Worm (Caenorhabditis elegans) whole organism, L4 larva: ENCODE measurements around the gene W06A7.4.

Source experiments
- D1046.2 ChIP-seq: fragments of 200-800 bp; sonication (Bioruptor generic); IDR thresholded peaks from 2 replicates; pipeline ENCODE4 v1.3.6; 2022; ENCODE audit warnings: missing genetic modification characterization, missing compliant biosample characterization
- F26F4.8 ChIP-seq: fragments of 200-800 bp; sonication (Bioruptor generic); conservative IDR thresholded peaks from 2 replicates; pipeline ENCODE4 v1.3.6; 2022; ENCODE audit warnings: missing genetic modification characterization, missing compliant biosample characterization
- Y48G9A.11 ChIP-seq: fragments of 200-800 bp; sonication (Bioruptor generic); IDR thresholded peaks from 2 replicates; pipeline ENCODE4 v1.3.6; 2022; ENCODE audit warnings: missing genetic modification reagents, missing genetic modification characterization, missing compliant biosample characterization
- Y75B8A.6 ChIP-seq: fragments of 200-800 bp; sonication (Bioruptor generic); IDR thresholded peaks from 2 replicates; pipeline ENCODE4 v1.3.6; 2022; ENCODE audit warnings: missing genetic modification reagents, missing genetic modification characterization, missing compliant biosample characterization
- ZK337.2 ChIP-seq: fragments of 200-800 bp; sonication (Bioruptor generic); IDR thresholded peaks from 2 replicates; pipeline ENCODE4 v1.3.6; 2022; ENCODE audit warnings: missing genetic modification reagents, missing genetic modification characterization, missing compliant biosample characterization
- aha-1 ChIP-seq: fragments of 150-350 bp; peaks from one replicate; lab custom pipeline; 2014; ENCODE audit warnings: missing biosample characterization, missing genetic modification characterization
- arid-1 ChIP-seq: fragments of 200-800 bp; sonication (Bioruptor generic); conservative IDR thresholded peaks from 2 replicates; pipeline ENCODE4 v1.3.6; 2022; ENCODE audit warnings: missing genetic modification reagents, missing genetic modification characterization, missing compliant biosample characterization
- attf-4 ChIP-seq: sonication (generic microtip); optimal IDR thresholded peaks from 3 replicates; lab custom pipeline; 2017; ENCODE audit warnings: missing biosample characterization, missing genetic modification characterization
- ceh-20 ChIP-seq: fragments of 200-800 bp; sonication (Bioruptor generic); IDR thresholded peaks from 2 replicates; pipeline ENCODE4 v1.3.6; 2022; ENCODE audit warnings: missing genetic modification reagents, missing genetic modification characterization, missing compliant biosample characterization
- ceh-32 ChIP-seq: sonication (generic microtip); optimal IDR thresholded peaks from 2 replicates; lab custom pipeline; 2016; ENCODE audit warnings: mild to moderate bottlenecking, missing genetic modification characterization, missing compliant biosample characterization; ENCODE audit not compliant: poor library complexity
- ceh-44 ChIP-seq: fragments of 200-800 bp; sonication (Bioruptor generic); IDR thresholded peaks from 2 replicates; pipeline ENCODE4 v1.3.6; 2022; ENCODE audit warnings: missing genetic modification reagents, missing genetic modification characterization, missing compliant biosample characterization
- ceh-62 ChIP-seq: sonication (generic microtip); optimal IDR thresholded peaks from 2 replicates; lab custom pipeline; 2017; ENCODE audit warnings: missing biosample characterization, missing genetic modification characterization
- ceh-82 ChIP-seq: sonication (generic microtip); optimal IDR thresholded peaks from 2 replicates; lab custom pipeline; 2017; ENCODE audit warnings: missing biosample characterization, missing genetic modification characterization
- ctbp-1 ChIP-seq: fragments of 200-800 bp; sonication (Bioruptor generic); IDR thresholded peaks from 2 replicates; pipeline ENCODE4 v1.3.6; 2022; ENCODE audit warnings: missing genetic modification reagents, missing genetic modification characterization, missing compliant biosample characterization
- daf-16 ChIP-seq, 3 experiments: sonication (generic microtip); optimal IDR thresholded peaks; 2 replicates each; lab custom pipeline; 2016 to 2017; ENCODE audit warnings: missing genetic modification characterization in 3 of 3, missing genetic modification reagents in 3 of 3, mild to moderate bottlenecking in 2 of 3, missing compliant biosample characterization in 2 of 3, missing biosample characterization in 1 of 3, moderate library complexity in 1 of 3
- daf-8 ChIP-seq: fragments of 200-800 bp; sonication (Bioruptor generic); IDR thresholded peaks from 2 replicates; pipeline ENCODE4 v1.3.6; 2022; ENCODE audit warnings: missing genetic modification characterization, missing compliant biosample characterization
- dmd-6 ChIP-seq: fragments of 200-800 bp; sonication (Bioruptor generic); IDR thresholded peaks from 2 replicates; pipeline ENCODE4 v1.3.6; 2022; ENCODE audit warnings: missing genetic modification reagents, missing genetic modification characterization, missing compliant biosample characterization
- dmd-9 ChIP-seq: fragments of 200-800 bp; sonication (Bioruptor generic); IDR thresholded peaks from 2 replicates; pipeline ENCODE4 v1.3.6; 2022; ENCODE audit warnings: missing genetic modification reagents, missing genetic modification characterization, missing compliant biosample characterization
- dpl-1 ChIP-seq: fragments of 150-350 bp; optimal IDR thresholded peaks from 2 replicates; lab custom pipeline; 2014; ENCODE audit warnings: missing biosample characterization, missing genetic modification reagents, missing genetic modification characterization
- duxl-1 ChIP-seq: sonication (generic microtip); optimal IDR thresholded peaks from 2 replicates; lab custom pipeline; 2016; ENCODE audit warnings: mild to moderate bottlenecking, missing genetic modification characterization, moderate library complexity, missing compliant biosample characterization; ENCODE audit not compliant: poor library complexity
- egl-43 ChIP-seq: fragments of 200-800 bp; sonication (Bioruptor generic); IDR thresholded peaks from 2 replicates; pipeline ENCODE4 v1.3.6; 2022; ENCODE audit warnings: missing genetic modification reagents, missing genetic modification characterization, missing compliant biosample characterization
- gei-8 ChIP-seq: fragments of 200-800 bp; sonication (Bioruptor generic); optimal IDR thresholded peaks from 2 replicates; lab custom pipeline; 2018; ENCODE audit warnings: mild to moderate bottlenecking, missing genetic modification characterization, missing compliant biosample characterization
- lim-7 ChIP-seq: fragments of 200-800 bp; sonication (Bioruptor generic); IDR thresholded peaks from 2 replicates; pipeline ENCODE4 v1.3.6; 2022; ENCODE audit warnings: missing genetic modification characterization, missing compliant biosample characterization
- lin-1 ChIP-seq: fragments of 200-800 bp; sonication (Bioruptor generic); IDR thresholded peaks from 2 replicates; pipeline ENCODE4 v1.3.6; 2022; ENCODE audit warnings: missing genetic modification reagents, missing genetic modification characterization, missing compliant biosample characterization
- lin-15B ChIP-seq: fragments of 150-350 bp; sonication (generic microtip); optimal IDR thresholded peaks from 3 replicates; lab custom pipeline; 2014; ENCODE audit warnings: missing biosample characterization, missing genetic modification characterization
- lin-29 ChIP-seq: fragments of 200-800 bp; sonication (Bioruptor generic); IDR thresholded peaks from 2 replicates; pipeline ENCODE4 v1.3.6; 2022; ENCODE audit warnings: missing genetic modification reagents, missing genetic modification characterization, missing compliant biosample characterization
- lir-3 ChIP-seq: sonication (generic microtip); optimal IDR thresholded peaks from 2 replicates; lab custom pipeline; 2016; ENCODE audit warnings: mild to moderate bottlenecking, missing genetic modification characterization, missing compliant biosample characterization
- madf-5 ChIP-seq, 2 experiments: fragments of 200-800 bp; sonication (Bioruptor generic); IDR thresholded peaks; 2 replicates each; pipeline ENCODE4 v1.3.6; 2022; ENCODE audit warnings: missing compliant biosample characterization in 2 of 2, missing genetic modification characterization in 2 of 2
- madf-9 ChIP-seq: fragments of 200-800 bp; sonication (Bioruptor generic); conservative IDR thresholded peaks from 2 replicates; pipeline ENCODE4 v1.3.6; 2022; ENCODE audit warnings: missing genetic modification reagents, missing genetic modification characterization, missing compliant biosample characterization
- mxl-2 ChIP-seq: fragments of 200-800 bp; sonication (Bioruptor generic); conservative IDR thresholded peaks from 2 replicates; pipeline ENCODE4 v1.3.6; 2022; ENCODE audit warnings: missing genetic modification reagents, missing genetic modification characterization, missing compliant biosample characterization
- mxl-3 ChIP-seq: fragments of 200-800 bp; sonication (Bioruptor generic); optimal IDR thresholded peaks from 2 replicates; lab custom pipeline; 2018; ENCODE audit warnings: mild to moderate bottlenecking, missing genetic modification characterization, missing compliant biosample characterization
- nhr-10 ChIP-seq: fragments of 150-350 bp; optimal IDR thresholded peaks from 2 replicates; lab custom pipeline; 2014; ENCODE audit warnings: missing biosample characterization, missing genetic modification characterization
- nhr-25 ChIP-seq: sonication (generic microtip); optimal IDR thresholded peaks from 2 replicates; lab custom pipeline; 2017; ENCODE audit warnings: missing genetic modification characterization, mild to moderate bottlenecking, missing compliant biosample characterization, antibody characterized with exemption, moderate library complexity, borderline replicate concordance; ENCODE audit not compliant: insufficient read depth
- nhr-28 ChIP-seq: fragments of 150-350 bp; optimal IDR thresholded peaks from 2 replicates; lab custom pipeline; 2014; ENCODE audit warnings: missing biosample characterization, missing genetic modification characterization
- nhr-41 ChIP-seq: fragments of 200-800 bp; sonication (Bioruptor generic); IDR thresholded peaks from 2 replicates; pipeline ENCODE4 v1.3.6; 2022; ENCODE audit warnings: missing genetic modification reagents, missing genetic modification characterization, missing compliant biosample characterization
- nhr-42 ChIP-seq: fragments of 200-800 bp; sonication (Bioruptor generic); IDR thresholded peaks from 2 replicates; pipeline ENCODE4 v1.3.6; 2022; ENCODE audit warnings: missing genetic modification characterization, missing compliant biosample characterization
- php-3 ChIP-seq: fragments of 200-800 bp; sonication (Bioruptor generic); IDR thresholded peaks from 2 replicates; pipeline ENCODE4 v1.3.6; 2022; ENCODE audit warnings: missing genetic modification reagents, missing genetic modification characterization, missing compliant biosample characterization
- rbr-2 ChIP-seq: sonication (generic microtip); optimal IDR thresholded peaks from 2 replicates; lab custom pipeline; 2016; ENCODE audit warnings: missing genotype, missing genetic modification characterization, missing compliant biosample characterization
- set-16 ChIP-seq: fragments of 200-800 bp; sonication (Bioruptor generic); IDR thresholded peaks from 2 replicates; pipeline ENCODE4 v1.3.6; 2022; ENCODE audit warnings: missing genetic modification reagents, missing genetic modification characterization, missing compliant biosample characterization
- snpc-4 ChIP-seq: fragments of 150-350 bp; optimal IDR thresholded peaks from 2 replicates; lab custom pipeline; 2014; ENCODE audit warnings: missing biosample characterization, missing genetic modification characterization
- tra-1 ChIP-seq: fragments of 200-800 bp; sonication (Bioruptor generic); IDR thresholded peaks from 2 replicates; pipeline ENCODE4 v1.3.6; 2022; ENCODE audit warnings: missing genetic modification reagents, missing genetic modification characterization, missing compliant biosample characterization
- unc-62 ChIP-seq, 3 experiments: fragments of 150-350 bp in 1 of 3; sonication (generic microtip); optimal IDR thresholded peaks in 2 of 3; peaks in 1 of 3; 1 replicate in 1 of 3; 2 replicates in 2 of 3; lab custom pipeline; 2014 to 2017; ENCODE audit warnings: missing biosample characterization in 3 of 3, missing genetic modification characterization in 3 of 3, missing genetic modification reagents in 3 of 3, missing genotype in 1 of 3
- vab-7 ChIP-seq: fragments of 200-800 bp; sonication (Bioruptor generic); IDR thresholded peaks from 2 replicates; pipeline ENCODE4 v1.3.6; 2022; ENCODE audit warnings: missing genetic modification reagents, missing genetic modification characterization, missing compliant biosample characterization
- zip-11 ChIP-seq: fragments of 200-800 bp; sonication (Bioruptor generic); IDR thresholded peaks from 2 replicates; pipeline ENCODE4 v1.3.6; 2022; ENCODE audit warnings: missing genetic modification characterization, missing compliant biosample characterization

The W06A7.4 gene

ce11 chrV:14853739-14854138 is 29.5 kb downstream of the W06A7.4 start:
- TF ChIP-seq daf-16 (GFP tag; optimal IDR thresholded peaks at IDR 0.05; lab: Kevin White, UChicago) (no peak), daf-16 (tag; optimal IDR thresholded peaks at IDR 0.05; lab: Kevin White, UChicago) (no peak), lir-3 (tag; lab: Kevin White, UChicago) (no peak), egl-43 (no peak), dmd-6 (GFP tag; lab: Robert Waterston, UW) (peak; percentile 86), attf-4 (tag; lab: Kevin White, UChicago) (no peak), ZK337.2 (no peak), mxl-2 (GFP tag; lab: Robert Waterston, UW) (peak; percentile 83), lin-15B (no peak), F26F4.8 (GFP tag; lab: Robert Waterston, UW) (no peak), ceh-82 (no peak), tra-1 (no peak)

- TF ChIP-seq set-16 (GFP tag; lab: Robert Waterston, UW) (no peak), aha-1 (tag; lab: Kevin White, UChicago) (peak; percentile 72), daf-8 (GFP tag; lab: Robert Waterston, UW) (no peak), dmd-6 (GFP tag; lab: Robert Waterston, UW) (0 out of 2 replicates have a peak, but pooled peaks have one; percentile 21)
Observed at ce11 chrV:14854261-14854660, 30.0 kb downstream of the W06A7.4 start.

ce11 chrV:14855626-14856025 is 31.4 kb downstream of the W06A7.4 start:
- TF ChIP-seq D1046.2 = peak; percentile 70; the same call in 1 of the 2 replicates
- peak; percentile 14 for TF ChIP-seq mxl-3 (GFP tag; lab: Kevin White, UChicago)
- no peak for TF ChIP-seq php-3 (GFP tag; lab: Robert Waterston, UW)
- no peak; the same call in 1 of the 2 replicates for TF ChIP-seq F26F4.8 (GFP tag; lab: Robert Waterston, UW)
- TF ChIP-seq nhr-10 (tag; lab: Kevin White, UChicago) = no peak
- TF ChIP-seq lim-7 (GFP tag; lab: Robert Waterston, UW) = peak; percentile 61
- no peak for TF ChIP-seq nhr-41 (GFP tag; lab: Robert Waterston, UW)
- peak; percentile 48; the same call in 1 of the 2 replicates for TF ChIP-seq lin-29 (GFP tag; lab: Robert Waterston, UW)
- peak; percentile 8 for TF ChIP-seq nhr-28 (tag; lab: Kevin White, UChicago)
- peak; percentile 48; the same call in 1 of the 2 replicates for TF ChIP-seq vab-7 (GFP tag; lab: Robert Waterston, UW)
- TF ChIP-seq zip-11 (GFP tag; lab: Robert Waterston, UW) = no peak
- 0 out of 2 replicates have a peak, but pooled peaks have one; percentile 28 for TF ChIP-seq Y48G9A.11
- no peak for TF ChIP-seq dpl-1 (GFP tag; lab: Kevin White, UChicago)
- no peak for TF ChIP-seq nhr-25 (tag; lab: Kevin White, UChicago)
- no peak for TF ChIP-seq daf-8 (GFP tag; lab: Robert Waterston, UW)
- peak in 1 of 2 experiments; percentile 37 for TF ChIP-seq daf-16 (GFP tag; optimal IDR thresholded peaks at IDR 0.05; lab: Kevin White, UChicago)
- TF ChIP-seq daf-16 (tag; optimal IDR thresholded peaks at IDR 0.05; lab: Kevin White, UChicago) = peak; percentile 66
- no peak for TF ChIP-seq ceh-32 (tag; lab: Kevin White, UChicago)
- peak; percentile 48; the same call in 1 of the 2 replicates for TF ChIP-seq lin-1 (GFP tag; lab: Robert Waterston, UW)
- no peak for TF ChIP-seq dmd-9 (GFP tag; lab: Robert Waterston, UW)
- TF ChIP-seq snpc-4 (tag; lab: Kevin White, UChicago) = peak; percentile 28
- 0 out of 2 replicates have a peak, but pooled peaks have one; percentile 58 for TF ChIP-seq ceh-20 (GFP tag; lab: Robert Waterston, UW)
- TF ChIP-seq arid-1 (GFP tag; lab: Robert Waterston, UW) = peak; percentile 62; the same call in 1 of the 2 replicates
- no peak for TF ChIP-seq ceh-44 (GFP tag; lab: Robert Waterston, UW)
- no peak for TF ChIP-seq ceh-82
- no peak for TF ChIP-seq Y75B8A.6
- TF ChIP-seq lin-15B = no peak
- no peak; the same call in none of the 2 replicates for TF ChIP-seq egl-43
- TF ChIP-seq gei-8 = peak; percentile 3
- TF ChIP-seq madf-5 (GFP tag; IDR thresholded peaks at IDR 0.05; lab: Robert Waterston, UW) = 0 out of 4 replicates have a peak, but pooled peaks of 1 of the 2 experiments have one; percentile 63
- TF ChIP-seq rbr-2 = peak; percentile 31
- peak; percentile 48 for TF ChIP-seq duxl-1
- TF ChIP-seq ceh-62 = no peak
- TF ChIP-seq unc-62 (GFP tag; optimal IDR thresholded peaks at IDR 0.05 in 1 of 2; lab: Kevin White, UChicago) = no peak
- no peak for TF ChIP-seq unc-62 (tag; optimal IDR thresholded peaks at IDR 0.05; lab: Kevin White, UChicago)
- TF ChIP-seq nhr-42 (GFP tag; lab: Robert Waterston, UW) = no peak
- TF ChIP-seq ctbp-1 (GFP tag; lab: Robert Waterston, UW) = peak; percentile 59; the same call in 1 of the 2 replicates
- 0 out of 2 replicates have a peak, but pooled peaks have one; percentile 29 for TF ChIP-seq madf-9 (GFP tag; lab: Robert Waterston, UW)
